Worm (Caenorhabditis elegans): ENCODE results near the gene F25G6.8.

ce11 chrV:8516426-8516825, 48.5 kb downstream of the F25G6.8 start:
- TF ChIP-seq T22C8.4 (GFP tag; IDR thresholded peaks at IDR 0.05) = no peak
- TF ChIP-seq ztf-29 (GFP tag; IDR thresholded peaks at IDR 0.05) = no peak
